Worm (Caenorhabditis elegans) whole organism, mixed stage, embryonic: ENCODE results near the gene Y54G11A.3.

Experiments
- hlh-1 ChIP-seq: fragments of 150-350 bp; optimal IDR thresholded peaks from 2 replicates; lab custom pipeline; 2014; ENCODE audit warnings: missing biosample characterization, missing genetic modification reagents, missing genetic modification characterization
- lin-13 ChIP-seq: fragments of 150-350 bp; optimal IDR thresholded peaks from 2 replicates; lab custom pipeline; 2014; ENCODE audit warnings: missing biosample characterization, missing genetic modification characterization
- mab-5 ChIP-seq: fragments of 150-350 bp; optimal IDR thresholded peaks from 2 replicates; lab custom pipeline; 2014; ENCODE audit warnings: missing biosample characterization, missing genetic modification characterization
- mep-1 ChIP-seq: fragments of 150-350 bp; optimal IDR thresholded peaks from 2 replicates; lab custom pipeline; 2017; ENCODE audit warnings: missing biosample characterization, missing genetic modification reagents, missing genetic modification characterization, inconsistent platforms
- unc-39 ChIP-seq: fragments of 150-350 bp; optimal IDR thresholded peaks from 2 replicates; lab custom pipeline; 2014; ENCODE audit warnings: missing biosample characterization, missing genetic modification characterization
- unc-62 ChIP-seq: fragments of 150-350 bp; optimal IDR thresholded peaks from 2 replicates; lab custom pipeline; 2014; ENCODE audit warnings: missing biosample characterization, missing genetic modification reagents, missing genetic modification characterization

- TF ChIP-seq unc-62 (GFP tag; lab: Kevin White, UChicago) (no peak), mep-1 (tag; lab: Kevin White, UChicago) (no peak), lin-13 (tag; lab: Kevin White, UChicago) (no peak), hlh-1 (tag; lab: Kevin White, UChicago) (no peak), unc-39 (no peak), mab-5 (tag; lab: Kevin White, UChicago) (no peak)
These were observed 34.4 kb downstream of the Y54G11A.3 start, which contains the start of gene ctl-3 for ce11 chrII:14310729-14311388.
